Fruit fly (Drosophila melanogaster): Measurements from ENCODE around the gene CG42750.

The CG42750 gene

DNA sequence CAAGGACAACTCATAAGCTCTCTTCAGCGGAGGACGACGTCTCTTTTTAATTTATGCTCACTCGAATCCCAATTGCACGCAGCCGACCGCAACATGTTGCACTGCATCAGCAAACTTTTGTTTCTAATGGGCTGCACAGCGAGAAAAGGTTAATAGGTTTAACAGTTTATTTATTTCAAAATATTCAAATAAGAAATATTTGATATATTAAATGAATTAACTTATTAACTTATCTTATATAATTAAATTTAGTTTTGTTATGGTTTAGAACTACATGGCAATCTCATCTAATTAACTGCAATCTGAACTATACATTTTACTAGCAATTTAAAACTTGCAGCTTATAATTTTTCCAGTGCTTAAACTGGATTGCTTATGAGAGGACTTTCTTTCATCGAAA lies 39.9 kb upstream of the CG42750 start (continued):
- TF ChIP-seq CG32772 (GFP tag; IDR thresholded peaks at IDR 0.05): 0 out of 2 replicates have a peak, but pooled peaks have one; percentile 5
- TF ChIP-seq CG8281 (tag; optimal IDR thresholded peaks at IDR 0.05): no peak
- TF ChIP-seq CG11695 (GFP tag; IDR thresholded peaks at IDR 0.05): 0 out of 3 replicates have a peak, but pooled peaks have one; percentile 6
- TF ChIP-seq Drgx (GFP tag; IDR thresholded peaks at IDR 0.05): no peak
- TF ChIP-seq HLHmδ (GFP tag; optimal IDR thresholded peaks at IDR 0.05): no peak
- TF ChIP-seq dmrt11E (tag; optimal IDR thresholded peaks at IDR 0.05): peak; percentile 48
- no peak for TF ChIP-seq gsb-n (tag; optimal IDR thresholded peaks at IDR 0.05)
- TF ChIP-seq her (GFP tag; optimal IDR thresholded peaks at IDR 0.05): no peak
- TF ChIP-seq CG2712 (tag; optimal IDR thresholded peaks at IDR 0.05): peak; percentile 48
- peak; percentile 36 for TF ChIP-seq unpg (GFP tag; optimal IDR thresholded peaks at IDR 0.05)
- no peak for TF ChIP-seq CG7271 (tag; optimal IDR thresholded peaks at IDR 0.05)
- no peak for TF ChIP-seq scrt (GFP tag; optimal IDR thresholded peaks at IDR 0.05)
- TF ChIP-seq CG18262 (tag; optimal IDR thresholded peaks at IDR 0.05): peak; percentile 33
- no peak for TF ChIP-seq Ravus (GFP tag; IDR thresholded peaks at IDR 0.05)
- no peak for TF ChIP-seq CG5180 (GFP tag; optimal IDR thresholded peaks at IDR 0.05)
- TF ChIP-seq btn (GFP tag; optimal IDR thresholded peaks at IDR 0.05): no peak
- TF ChIP-seq CG17829 (tag; optimal IDR thresholded peaks at IDR 0.05): peak; percentile 14
- TF ChIP-seq Mrtf (GFP tag; IDR thresholded peaks at IDR 0.05): no peak
- TF ChIP-seq Dp (GFP tag; optimal IDR thresholded peaks at IDR 0.05): no peak
- no peak for TF ChIP-seq Oaz (GFP tag; IDR thresholded peaks at IDR 0.05)

DNA sequence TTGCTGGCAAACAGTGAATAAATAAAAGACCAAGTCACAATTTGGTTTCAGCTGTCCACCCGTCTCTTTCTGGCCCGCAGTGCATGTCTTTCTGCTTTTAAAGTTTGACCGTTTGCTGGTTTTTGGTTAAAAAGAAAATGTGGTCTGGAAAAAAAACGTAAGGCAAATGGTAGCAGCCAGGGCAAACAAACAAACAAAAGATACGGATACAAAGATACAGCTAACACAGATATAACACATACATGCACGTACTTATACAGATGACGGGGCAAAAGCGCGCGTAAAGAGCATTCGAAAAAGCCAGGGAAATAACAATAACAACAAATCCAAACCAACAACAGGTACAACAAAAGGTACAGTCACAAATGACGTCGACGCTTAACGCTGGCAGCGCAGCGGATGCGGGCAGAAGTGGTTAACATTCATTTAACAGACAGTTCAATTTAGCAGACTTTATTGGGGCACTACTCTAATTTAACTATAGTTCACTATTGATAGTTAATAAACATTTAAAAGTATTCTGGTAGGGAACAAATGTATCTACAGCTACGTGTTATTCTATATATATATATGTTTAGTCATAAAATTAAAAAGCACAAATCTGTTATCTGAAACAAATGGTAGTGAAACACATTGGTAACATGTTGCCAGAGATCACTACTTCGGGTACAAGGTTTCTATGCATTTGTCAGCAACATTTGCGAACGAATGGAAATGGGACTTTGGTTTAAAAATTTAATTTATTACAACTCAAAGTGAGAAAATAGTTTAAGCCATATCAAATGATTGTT lies 38.5 kb upstream of the CG42750 start:
- TF ChIP-seq CG14050 (GFP tag; IDR thresholded peaks at IDR 0.05): no peak
- no peak for TF ChIP-seq Asciz (GFP tag; optimal IDR thresholded peaks at IDR 0.05)
- TF ChIP-seq ara (GFP tag; IDR thresholded peaks at IDR 0.05): no peak
- no peak for TF ChIP-seq cato (GFP tag; optimal IDR thresholded peaks at IDR 0.05; ENCODE audit: borderline replicate concordance)
- TF ChIP-seq CG15269 (tag; optimal IDR thresholded peaks at IDR 0.05): peak; percentile 7
- TF ChIP-seq Dbx (GFP tag; IDR thresholded peaks at IDR 0.05): no peak
- TF ChIP-seq Atf6 (GFP tag; IDR thresholded peaks at IDR 0.05): no peak
- TF ChIP-seq Doc3 (GFP tag; IDR thresholded peaks at IDR 0.05; ENCODE audit: partially characterized antibody): no peak
- TF ChIP-seq gfzf (GFP tag; optimal IDR thresholded peaks at IDR 0.05): no peak
- TF ChIP-seq pros (GFP tag; optimal IDR thresholded peaks at IDR 0.05): peak; percentile 58
- no peak for TF ChIP-seq sug (tag; optimal IDR thresholded peaks at IDR 0.05)
- no peak for TF ChIP-seq p53 (GFP tag; optimal IDR thresholded peaks at IDR 0.05)
- peak; percentile 29 for TF ChIP-seq CG17568 (GFP tag; optimal IDR thresholded peaks at IDR 0.05)
- TF ChIP-seq cg (GFP tag; optimal IDR thresholded peaks at IDR 0.05): peak; percentile 76
- TF ChIP-seq CG8924 (tag; optimal IDR thresholded peaks at IDR 0.05): peak; percentile 2
- TF ChIP-seq D (optimal IDR thresholded peaks at IDR 0.05): no peak
- no peak for TF ChIP-seq D (GFP tag; optimal IDR thresholded peaks at IDR 0.05)
- no peak for TF ChIP-seq bowl (GFP tag; IDR thresholded peaks at IDR 0.05)
- TF ChIP-seq CG6854 (GFP tag; optimal IDR thresholded peaks at IDR 0.05): no peak
- peak; percentile 99 for TF ChIP-seq CG11504 (tag; optimal IDR thresholded peaks at IDR 0.05)
- no peak for TF ChIP-seq tup (GFP tag; optimal IDR thresholded peaks at IDR 0.05)
- peak in 1 of 2 experiments; percentile 43 for TF ChIP-seq Hr78 (GFP tag; optimal IDR thresholded peaks at IDR 0.05)
- no peak for TF ChIP-seq jumu (GFP tag; optimal IDR thresholded peaks at IDR 0.05)
- TF ChIP-seq ci (GFP tag; IDR thresholded peaks at IDR 0.05): peak; percentile 31; the same call in 1 of the 3 replicates
- TF ChIP-seq Jarid2 (GFP tag; optimal IDR thresholded peaks at IDR 0.05): no peak
- no peak for TF ChIP-seq Nf-YA (GFP tag; IDR thresholded peaks at IDR 0.05)
- TF ChIP-seq gsb-n (tag; optimal IDR thresholded peaks at IDR 0.05): peak; percentile 56
- TF ChIP-seq sima (GFP tag; optimal IDR thresholded peaks at IDR 0.05): no peak
- no peak for TF ChIP-seq Optix (GFP tag; IDR thresholded peaks at IDR 0.05)
- TF ChIP-seq E2f1 (GFP tag; IDR thresholded peaks at IDR 0.05): no peak; the same call in 1 of the 2 replicates

Data from whole organism, embryonic.